Fruit fly (Drosophila melanogaster): ENCODE results near the gene CG9676.

The CG9676 gene

DNA sequence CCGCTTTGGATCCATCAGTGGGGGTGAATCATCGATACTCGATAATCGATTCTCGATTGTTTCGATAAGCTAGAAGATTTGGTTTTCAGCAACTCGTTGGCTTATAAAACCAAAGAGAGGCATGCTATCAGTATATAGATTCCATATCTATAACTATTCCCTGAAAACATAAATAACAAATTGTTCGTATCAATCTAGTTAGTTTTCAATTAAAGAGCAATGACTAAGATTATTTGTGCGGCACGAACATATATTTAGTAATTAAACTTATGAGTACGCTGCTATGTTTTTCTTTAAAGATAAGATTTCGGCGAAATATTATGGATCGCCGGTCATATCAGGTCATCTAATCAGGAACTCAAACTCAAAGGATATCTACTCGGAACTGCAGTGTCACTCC is 25.4 kb downstream of the CG9676 start:
- TF ChIP-seq rgr (GFP tag; optimal IDR thresholded peaks at IDR 0.05) (no peak), Sp1 (GFP tag; optimal IDR thresholded peaks at IDR 0.05) (no peak), ey (GFP tag; optimal IDR thresholded peaks at IDR 0.05) (no peak), tai (GFP tag; optimal IDR thresholded peaks at IDR 0.05) (no peak), dl (GFP tag; optimal IDR thresholded peaks at IDR 0.05; ENCODE audit: insufficient read depth in 1 of 2, partially characterized antibody in 2 of 2) (no peak), GATAd (GFP tag; optimal IDR thresholded peaks at IDR 0.05) (no peak), Hr78 (GFP tag; optimal IDR thresholded peaks at IDR 0.05) (no peak), br (GFP tag; optimal IDR thresholded peaks at IDR 0.05) (no peak), OdsH (GFP tag; optimal IDR thresholded peaks at IDR 0.05) (no peak)

DNA sequence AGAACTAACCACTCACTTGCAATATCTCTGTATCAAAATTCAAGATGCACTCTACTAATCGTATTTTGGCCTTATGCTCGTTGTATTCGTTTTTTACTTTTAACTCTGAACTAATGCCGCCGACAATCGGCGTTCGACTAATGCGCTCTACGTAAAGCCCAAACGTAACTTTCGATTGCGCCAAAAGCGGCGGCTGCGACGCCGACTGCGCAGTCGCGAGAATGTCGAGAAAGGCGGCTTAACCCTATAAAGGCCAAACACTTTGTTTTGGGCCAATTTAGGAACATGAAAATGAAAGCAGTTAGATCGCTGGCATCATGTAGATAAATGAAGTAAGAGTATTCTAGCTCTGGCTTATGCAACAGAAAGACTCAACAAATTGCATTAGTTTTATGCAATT is 27.1 kb downstream of the CG9676 start:
- no peak for TF ChIP-seq brk (GFP tag; optimal IDR thresholded peaks at IDR 0.05)
- TF ChIP-seq h (GFP tag; optimal IDR thresholded peaks at IDR 0.05), result no peak
- TF ChIP-seq Myc (optimal IDR thresholded peaks at IDR 0.05), result no peak
- TF ChIP-seq Dif (GFP tag; optimal IDR thresholded peaks at IDR 0.05; ENCODE audit: partially characterized antibody), result no peak
- TF ChIP-seq dmrt93B (GFP tag; optimal IDR thresholded peaks at IDR 0.05), result no peak
- no peak for TF ChIP-seq jim (GFP tag; optimal IDR thresholded peaks at IDR 0.05)
- no peak for TF ChIP-seq Dfd (GFP tag; optimal IDR thresholded peaks at IDR 0.05)
- TF ChIP-seq fru (GFP tag; optimal IDR thresholded peaks at IDR 0.05), result no peak
- no peak for TF ChIP-seq br (GFP tag; optimal IDR thresholded peaks at IDR 0.05)
- no peak for TF ChIP-seq tai (GFP tag; optimal IDR thresholded peaks at IDR 0.05)

DNA sequence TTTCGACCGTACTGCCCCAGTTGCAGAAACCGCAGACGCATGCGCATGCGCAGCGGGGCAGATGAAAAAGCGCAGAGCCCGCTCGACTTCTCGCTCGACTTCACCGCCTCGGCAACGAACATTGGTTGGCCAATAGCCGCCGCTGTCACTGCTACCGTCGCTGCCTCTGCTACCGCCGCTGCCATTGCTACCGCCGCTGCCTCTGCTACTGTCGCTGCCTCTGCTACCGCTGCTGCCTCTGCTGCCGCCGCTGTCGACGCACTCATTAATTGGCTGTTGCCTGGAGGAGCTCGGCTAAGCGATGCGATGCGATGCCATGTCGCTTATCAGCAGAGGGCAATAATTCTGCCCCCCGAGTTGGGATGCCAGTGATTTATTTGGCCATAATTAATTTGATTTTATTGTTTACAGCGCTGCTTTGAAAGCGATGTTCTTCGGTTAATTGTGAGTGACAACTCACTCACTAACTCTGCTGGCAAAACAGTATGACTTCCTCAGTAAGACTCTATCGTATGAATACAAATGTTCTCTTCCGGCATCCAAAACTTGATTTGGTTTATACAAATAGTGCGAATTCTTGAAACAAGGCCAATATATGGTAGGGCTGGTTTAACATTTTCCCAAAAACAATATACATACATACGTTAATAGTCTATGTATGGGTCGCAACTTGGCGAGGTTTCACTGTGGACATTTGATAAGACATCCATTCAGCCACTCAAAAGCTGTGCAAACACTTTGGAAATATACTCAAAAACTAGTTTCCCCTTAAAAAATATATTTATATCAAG is 29.1 kb downstream of the CG9676 start:
- TF ChIP-seq Mio (GFP tag; optimal IDR thresholded peaks at IDR 0.05), result no peak
- peak; percentile 32 for TF ChIP-seq OdsH (GFP tag; optimal IDR thresholded peaks at IDR 0.05)
- peak; percentile 9 for TF ChIP-seq HLH106 (tag; optimal IDR thresholded peaks at IDR 0.05)
- TF ChIP-seq CG32264 (GFP tag; optimal IDR thresholded peaks at IDR 0.05), result no peak
- TF ChIP-seq rgr (GFP tag; optimal IDR thresholded peaks at IDR 0.05), result peak; percentile 30
- peak; percentile 14 for TF ChIP-seq fru (GFP tag; optimal IDR thresholded peaks at IDR 0.05)

DNA sequence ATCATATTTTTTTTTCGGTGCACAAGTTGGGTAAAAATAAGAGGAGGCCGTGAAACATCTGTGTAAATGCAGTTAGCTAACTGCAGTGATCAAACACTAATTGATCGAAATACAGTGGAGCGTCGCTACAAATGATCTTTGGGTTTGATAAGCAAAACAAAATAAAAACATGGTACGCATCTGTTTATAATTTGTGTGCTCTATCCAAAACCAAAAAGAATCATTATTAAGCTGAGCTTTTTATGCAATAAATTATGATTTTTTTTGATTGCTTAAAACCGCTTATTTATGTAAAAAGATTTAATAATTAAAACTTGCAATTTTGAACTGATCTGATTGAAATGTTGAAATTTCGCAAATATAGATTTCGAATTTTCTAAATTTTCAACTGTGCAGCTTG is 29.7 kb downstream of the CG9676 start:
- TF ChIP-seq Hnf4 (GFP tag; optimal IDR thresholded peaks at IDR 0.05) (no peak), dsf (GFP tag; optimal IDR thresholded peaks at IDR 0.05; ENCODE audit: borderline replicate concordance) (no peak), pan (optimal IDR thresholded peaks at IDR 0.05) (no peak), dmrt93B (GFP tag; optimal IDR thresholded peaks at IDR 0.05) (no peak), Hr83 (GFP tag; optimal IDR thresholded peaks at IDR 0.05; ENCODE audit: poor library complexity, severe bottlenecking) (no peak), N (GFP tag; optimal IDR thresholded peaks at IDR 0.05) (no peak), GATAd (GFP tag; optimal IDR thresholded peaks at IDR 0.05) (no peak), ey (GFP tag; optimal IDR thresholded peaks at IDR 0.05) (no peak), fru (GFP tag; optimal IDR thresholded peaks at IDR 0.05) (no peak), Dfd (GFP tag; optimal IDR thresholded peaks at IDR 0.05) (no peak), dl (GFP tag; optimal IDR thresholded peaks at IDR 0.05; ENCODE audit: insufficient read depth in 1 of 2, partially characterized antibody in 2 of 2) (no peak)

DNA sequence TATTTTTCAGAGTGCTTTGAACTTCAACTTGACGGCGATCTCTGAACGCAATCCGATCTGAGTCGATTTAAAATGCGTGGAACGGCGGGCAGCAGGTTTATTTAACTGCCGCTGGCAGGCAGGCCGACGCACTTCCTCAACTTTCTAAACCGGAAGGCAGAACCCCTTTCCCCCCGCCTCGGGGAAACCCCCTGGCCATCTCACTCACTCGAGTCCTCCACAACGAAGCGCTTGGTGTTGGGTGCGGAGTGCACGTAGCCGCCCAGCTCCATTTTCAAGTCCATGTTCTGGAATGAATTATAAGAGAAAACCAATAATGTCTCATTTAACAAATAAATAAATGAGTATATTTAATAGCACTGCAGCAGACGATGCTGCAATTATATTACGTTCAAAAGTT is 30.1 kb downstream of the CG9676 start:
- TF ChIP-seq Rel (GFP tag; optimal IDR thresholded peaks at IDR 0.05) (no peak), Rel (tag; optimal IDR thresholded peaks at IDR 0.05) (peak; percentile 72), dmrt93B (GFP tag; optimal IDR thresholded peaks at IDR 0.05) (no peak), Hnf4 (GFP tag; optimal IDR thresholded peaks at IDR 0.05) (no peak)

DNA sequence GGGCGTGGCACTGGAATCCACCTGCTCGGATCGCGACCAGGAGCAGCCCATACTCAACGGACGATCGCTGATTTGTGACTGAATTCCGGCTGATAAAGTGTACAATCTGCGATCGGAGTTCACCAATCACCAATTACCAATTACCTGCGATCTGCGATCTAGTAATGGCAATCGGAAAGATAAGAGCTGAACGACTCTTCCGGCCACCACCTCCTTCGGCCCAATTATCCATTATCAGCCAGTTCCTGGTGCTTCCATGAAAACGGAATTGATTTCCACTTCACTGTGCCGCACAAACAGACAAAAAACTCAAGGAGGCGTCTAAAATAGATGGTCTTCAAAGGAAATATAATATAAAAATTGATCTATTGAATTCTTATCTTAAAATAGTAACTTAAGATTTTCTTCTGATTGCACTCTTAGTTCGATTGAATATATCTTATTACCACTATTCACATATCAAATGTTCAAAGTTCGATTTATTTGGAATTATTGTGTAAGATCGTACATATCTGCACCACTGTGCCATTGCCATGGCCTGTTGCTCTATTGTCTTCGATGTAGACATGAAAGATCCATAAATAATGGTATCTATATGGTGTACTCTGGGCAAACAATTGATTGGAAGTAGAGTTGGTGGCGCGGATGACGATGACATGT is 35.4 kb downstream of the CG9676 start, which contains the start of gene CG15865:
Gene CG15865, minus strand, starts transcription at position 51 of the 660 bp plus-strand sequence.
- TF ChIP-seq foxo (GFP tag; optimal IDR thresholded peaks at IDR 0.05), result no peak
- no peak for TF ChIP-seq HLH106 (tag; optimal IDR thresholded peaks at IDR 0.05)
- no peak for TF ChIP-seq usp (GFP tag; optimal IDR thresholded peaks at IDR 0.05)
- no peak for TF ChIP-seq ey (GFP tag; optimal IDR thresholded peaks at IDR 0.05)
- no peak for TF ChIP-seq CrebA (GFP tag; optimal IDR thresholded peaks at IDR 0.05; ENCODE audit: borderline replicate concordance)
- TF ChIP-seq h (GFP tag; optimal IDR thresholded peaks at IDR 0.05), result no peak
- no peak for TF ChIP-seq lola (GFP tag; optimal IDR thresholded peaks at IDR 0.05)
- no peak for TF ChIP-seq fru (GFP tag; optimal IDR thresholded peaks at IDR 0.05)
- TF ChIP-seq Mio (GFP tag; optimal IDR thresholded peaks at IDR 0.05), result no peak
- no peak for TF ChIP-seq Hnf4 (GFP tag; optimal IDR thresholded peaks at IDR 0.05)
- TF ChIP-seq br (GFP tag; optimal IDR thresholded peaks at IDR 0.05), result no peak
- TF ChIP-seq sage (GFP tag; optimal IDR thresholded peaks at IDR 0.05), result no peak
- no peak for TF ChIP-seq CG9705 (GFP tag; optimal IDR thresholded peaks at IDR 0.05)
- TF ChIP-seq Rel (GFP tag; optimal IDR thresholded peaks at IDR 0.05), result no peak
- TF ChIP-seq Rel (tag; optimal IDR thresholded peaks at IDR 0.05), result no peak
- TF ChIP-seq dsf (GFP tag; optimal IDR thresholded peaks at IDR 0.05; ENCODE audit: borderline replicate concordance), result no peak
- TF ChIP-seq GATAd (GFP tag; optimal IDR thresholded peaks at IDR 0.05), result no peak
- no peak for TF ChIP-seq Myc (optimal IDR thresholded peaks at IDR 0.05)
- no peak for TF ChIP-seq Dif (GFP tag; optimal IDR thresholded peaks at IDR 0.05; ENCODE audit: partially characterized antibody)
